Worm (Caenorhabditis elegans) whole organism, L4 larva: ENCODE data around the gene K01A6.4.
A peak's percentile ranks its signal among the peaks of the same experiment; 100 is the strongest.

Experiments
- F26F4.8 ChIP-seq: fragments of 200-800 bp; sonication (Bioruptor generic); conservative IDR thresholded peaks from 2 replicates; pipeline ENCODE4 v1.3.6; 2022; ENCODE audit warnings: missing genetic modification characterization, missing compliant biosample characterization
- F37D6.2 ChIP-seq: sonication (generic microtip); optimal IDR thresholded peaks from 2 replicates; lab custom pipeline; 2016; ENCODE audit warnings: mild to moderate bottlenecking, missing genetic modification characterization, missing compliant biosample characterization
- R02D3.7 ChIP-seq: fragments of 150-350 bp; sonication (generic microtip); optimal IDR thresholded peaks from 3 replicates; lab custom pipeline; 2014; ENCODE audit warnings: missing biosample characterization, missing genetic modification characterization
- T26A8.4 ChIP-seq: fragments of 200-800 bp; sonication (Bioruptor generic); IDR thresholded peaks from 2 replicates; pipeline ENCODE4 v1.3.6; 2022; ENCODE audit warnings: missing genetic modification characterization, missing compliant biosample characterization
- Y105C5A.15 ChIP-seq: fragments of 200-800 bp; sonication (Bioruptor generic); IDR thresholded peaks from 2 replicates; pipeline ENCODE4 v1.3.6; 2022; ENCODE audit warnings: missing genetic modification characterization, missing compliant biosample characterization
- ZK337.2 ChIP-seq: fragments of 200-800 bp; sonication (Bioruptor generic); IDR thresholded peaks from 2 replicates; pipeline ENCODE4 v1.3.6; 2022; ENCODE audit warnings: missing genetic modification reagents, missing genetic modification characterization, missing compliant biosample characterization
- aha-1 ChIP-seq: fragments of 150-350 bp; peaks from one replicate; lab custom pipeline; 2014; ENCODE audit warnings: missing biosample characterization, missing genetic modification characterization
- aly-2 ChIP-seq: sonication (generic microtip); optimal IDR thresholded peaks from 2 replicates; lab custom pipeline; 2018; ENCODE audit warnings: missing biosample characterization, missing genetic modification characterization
- attf-4 ChIP-seq: sonication (generic microtip); optimal IDR thresholded peaks from 3 replicates; lab custom pipeline; 2017; ENCODE audit warnings: missing biosample characterization, missing genetic modification characterization
- ceh-20 ChIP-seq: fragments of 200-800 bp; sonication (Bioruptor generic); IDR thresholded peaks from 2 replicates; pipeline ENCODE4 v1.3.6; 2022; ENCODE audit warnings: missing genetic modification reagents, missing genetic modification characterization, missing compliant biosample characterization
- ceh-28 ChIP-seq: fragments of 150-350 bp; optimal IDR thresholded peaks from 2 replicates; lab custom pipeline; 2014; ENCODE audit warnings: missing biosample characterization, missing genetic modification reagents, missing genetic modification characterization
- ceh-32 ChIP-seq: sonication (generic microtip); optimal IDR thresholded peaks from 2 replicates; lab custom pipeline; 2016; ENCODE audit warnings: mild to moderate bottlenecking, missing genetic modification characterization, missing compliant biosample characterization; ENCODE audit not compliant: poor library complexity
- ceh-62 ChIP-seq: sonication (generic microtip); optimal IDR thresholded peaks from 2 replicates; lab custom pipeline; 2017; ENCODE audit warnings: missing biosample characterization, missing genetic modification characterization
- ces-1 ChIP-seq: fragments of 150-350 bp; sonication (generic microtip); optimal IDR thresholded peaks from 4 replicates; lab custom pipeline; 2014; ENCODE audit warnings: missing biosample characterization, missing genetic modification reagents, missing genetic modification characterization
- daf-16 ChIP-seq, 3 experiments: sonication (generic microtip); optimal IDR thresholded peaks; 2 replicates each; lab custom pipeline; 2016 to 2017; ENCODE audit warnings: missing genetic modification characterization in 3 of 3, missing genetic modification reagents in 3 of 3, mild to moderate bottlenecking in 2 of 3, missing compliant biosample characterization in 2 of 3, missing biosample characterization in 1 of 3, moderate library complexity in 1 of 3
- daf-19 ChIP-seq: fragments of 200-800 bp; sonication (Bioruptor generic); conservative IDR thresholded peaks from 2 replicates; pipeline ENCODE4 v1.3.6; 2022; ENCODE audit warnings: missing genetic modification characterization, missing compliant biosample characterization
- daf-8 ChIP-seq: fragments of 200-800 bp; sonication (Bioruptor generic); IDR thresholded peaks from 2 replicates; pipeline ENCODE4 v1.3.6; 2022; ENCODE audit warnings: missing genetic modification characterization, missing compliant biosample characterization
- dmd-6 ChIP-seq: fragments of 200-800 bp; sonication (Bioruptor generic); IDR thresholded peaks from 2 replicates; pipeline ENCODE4 v1.3.6; 2022; ENCODE audit warnings: missing genetic modification reagents, missing genetic modification characterization, missing compliant biosample characterization
- dmd-8 ChIP-seq: fragments of 200-800 bp; sonication (Bioruptor generic); IDR thresholded peaks from 2 replicates; pipeline ENCODE4 v1.3.6; 2022; ENCODE audit warnings: missing genetic modification characterization, missing compliant biosample characterization
- dmd-9 ChIP-seq: fragments of 200-800 bp; sonication (Bioruptor generic); IDR thresholded peaks from 2 replicates; pipeline ENCODE4 v1.3.6; 2022; ENCODE audit warnings: missing genetic modification reagents, missing genetic modification characterization, missing compliant biosample characterization
- dve-1 ChIP-seq: sonication (generic microtip); optimal IDR thresholded peaks from 2 replicates; lab custom pipeline; 2017; ENCODE audit warnings: antibody characterized with exemption, mild to moderate bottlenecking, missing genetic modification characterization, missing compliant biosample characterization; ENCODE audit not compliant: insufficient read depth
- egl-43 ChIP-seq: fragments of 200-800 bp; sonication (Bioruptor generic); IDR thresholded peaks from 2 replicates; pipeline ENCODE4 v1.3.6; 2022; ENCODE audit warnings: missing genetic modification reagents, missing genetic modification characterization, missing compliant biosample characterization
- hif-1 ChIP-seq, 2 experiments: sonication (generic microtip); optimal IDR thresholded peaks; 2 replicates each; lab custom pipeline; 2016 to 2017; ENCODE audit warnings: missing compliant biosample characterization in 2 of 2, missing genetic modification characterization in 2 of 2, missing genetic modification reagents in 2 of 2, missing genotype in 2 of 2, mild to moderate bottlenecking in 1 of 2
- hlh-11 ChIP-seq: fragments of 200-800 bp; sonication (Bioruptor generic); optimal IDR thresholded peaks from 2 replicates; lab custom pipeline; 2018; ENCODE audit warnings: mild to moderate bottlenecking, missing genetic modification characterization, missing compliant biosample characterization
- hmg-1.1 ChIP-seq: fragments of 200-800 bp; sonication (Bioruptor generic); IDR thresholded peaks from 2 replicates; pipeline ENCODE4 v1.3.6; 2022; ENCODE audit warnings: missing genetic modification reagents, missing genetic modification characterization, missing compliant biosample characterization
- jun-1 ChIP-seq: fragments of 150-350 bp; optimal IDR thresholded peaks from 2 replicates; lab custom pipeline; 2014; ENCODE audit warnings: missing biosample characterization, missing genetic modification reagents, missing genetic modification characterization
- lin-39 ChIP-seq: fragments of 150-350 bp; optimal IDR thresholded peaks from 2 replicates; lab custom pipeline; 2014; ENCODE audit warnings: missing biosample characterization, missing genetic modification reagents, missing genetic modification characterization
- madf-5 ChIP-seq, 2 experiments: fragments of 200-800 bp; sonication (Bioruptor generic); IDR thresholded peaks; 2 replicates each; pipeline ENCODE4 v1.3.6; 2022; ENCODE audit warnings: missing compliant biosample characterization in 2 of 2, missing genetic modification characterization in 2 of 2
- mes-2 ChIP-seq: sonication (generic microtip); optimal IDR thresholded peaks from 2 replicates; lab custom pipeline; 2016; ENCODE audit warnings: missing genotype, mild to moderate bottlenecking, missing genetic modification characterization, missing compliant biosample characterization; ENCODE audit not compliant: poor library complexity, severe bottlenecking
- nhr-10 ChIP-seq: fragments of 150-350 bp; optimal IDR thresholded peaks from 2 replicates; lab custom pipeline; 2014; ENCODE audit warnings: missing biosample characterization, missing genetic modification characterization
- nhr-102 ChIP-seq: sonication (generic microtip); optimal IDR thresholded peaks from 2 replicates; lab custom pipeline; 2016; ENCODE audit warnings: mild to moderate bottlenecking, missing genetic modification characterization, moderate library complexity, missing compliant biosample characterization
- nhr-28 ChIP-seq: fragments of 150-350 bp; optimal IDR thresholded peaks from 2 replicates; lab custom pipeline; 2014; ENCODE audit warnings: missing biosample characterization, missing genetic modification characterization
- nhr-41 ChIP-seq: fragments of 200-800 bp; sonication (Bioruptor generic); IDR thresholded peaks from 2 replicates; pipeline ENCODE4 v1.3.6; 2022; ENCODE audit warnings: missing genetic modification reagents, missing genetic modification characterization, missing compliant biosample characterization
- nhr-48 ChIP-seq: sonication (generic microtip); optimal IDR thresholded peaks from 2 replicates; lab custom pipeline; 2016; ENCODE audit warnings: mild to moderate bottlenecking, missing genetic modification characterization, missing compliant biosample characterization
- nhr-77 ChIP-seq: fragments of 150-350 bp; optimal IDR thresholded peaks from 2 replicates; lab custom pipeline; 2014; ENCODE audit warnings: missing biosample characterization, missing genetic modification characterization
- php-3 ChIP-seq: fragments of 200-800 bp; sonication (Bioruptor generic); IDR thresholded peaks from 2 replicates; pipeline ENCODE4 v1.3.6; 2022; ENCODE audit warnings: missing genetic modification reagents, missing genetic modification characterization, missing compliant biosample characterization
- pqm-1 ChIP-seq: sonication (generic microtip); optimal IDR thresholded peaks from 2 replicates; lab custom pipeline; 2017; ENCODE audit warnings: missing biosample characterization, missing genetic modification characterization
- skn-1 ChIP-seq: fragments of 150-350 bp; optimal IDR thresholded peaks from 2 replicates; lab custom pipeline; 2014; ENCODE audit warnings: missing biosample characterization, missing genetic modification characterization
- snpc-1.2 ChIP-seq: fragments of 200-800 bp; sonication (Bioruptor generic); IDR thresholded peaks from 2 replicates; pipeline ENCODE4 v1.3.6; 2022; ENCODE audit warnings: missing genetic modification reagents, missing genetic modification characterization, missing compliant biosample characterization
- spr-3 ChIP-seq: fragments of 200-800 bp; sonication (Bioruptor generic); optimal IDR thresholded peaks from 2 replicates; lab custom pipeline; 2018; ENCODE audit warnings: mild to moderate bottlenecking, missing genetic modification characterization, missing compliant biosample characterization
- tag-97 ChIP-seq: fragments of 200-800 bp; sonication (Bioruptor generic); IDR thresholded peaks from 2 replicates; pipeline ENCODE4 v1.3.6; 2022; ENCODE audit warnings: missing genetic modification characterization, missing compliant biosample characterization
- tra-1 ChIP-seq: fragments of 200-800 bp; sonication (Bioruptor generic); IDR thresholded peaks from 2 replicates; pipeline ENCODE4 v1.3.6; 2022; ENCODE audit warnings: missing genetic modification reagents, missing genetic modification characterization, missing compliant biosample characterization
- unc-39 ChIP-seq: sonication (generic microtip); optimal IDR thresholded peaks from 2 replicates; lab custom pipeline; 2017; ENCODE audit warnings: missing biosample characterization, missing genetic modification characterization
- unc-62 ChIP-seq, 3 experiments: fragments of 150-350 bp in 1 of 3; sonication (generic microtip); optimal IDR thresholded peaks in 2 of 3; peaks in 1 of 3; 1 replicate in 1 of 3; 2 replicates in 2 of 3; lab custom pipeline; 2014 to 2017; ENCODE audit warnings: missing biosample characterization in 3 of 3, missing genetic modification characterization in 3 of 3, missing genetic modification reagents in 3 of 3, missing genotype in 1 of 3
- zag-1 ChIP-seq: fragments of 150-350 bp; optimal IDR thresholded peaks from 2 replicates; lab custom pipeline; 2014; ENCODE audit warnings: missing biosample characterization, missing genetic modification characterization
- zfp-2 ChIP-seq: sonication (generic microtip); optimal IDR thresholded peaks from 2 replicates; lab custom pipeline; 2016; ENCODE audit warnings: mild to moderate bottlenecking, missing genetic modification characterization, missing compliant biosample characterization
- ztf-11 ChIP-seq: fragments of 150-350 bp; optimal IDR thresholded peaks from 2 replicates; lab custom pipeline; 2014; ENCODE audit warnings: missing biosample characterization, missing genetic modification characterization
- ztf-7 ChIP-seq: fragments of 150-350 bp; optimal IDR thresholded peaks from 2 replicates; lab custom pipeline; 2014; ENCODE audit warnings: missing biosample characterization, missing genetic modification characterization

The K01A6.4 gene

ce11 chrIV:11771064-11771463, 31.0 kb upstream of the K01A6.4 start:
- TF ChIP-seq ceh-62 = no peak
- TF ChIP-seq aha-1 (tag; lab: Kevin White, UChicago) = peak; percentile 91
- TF ChIP-seq pqm-1 = peak; percentile 77
- no peak for TF ChIP-seq ZK337.2 (GFP tag; lab: Robert Waterston, UW)
- TF ChIP-seq nhr-102 (tag; lab: Kevin White, UChicago) = no peak
- no peak for TF ChIP-seq daf-16 (GFP tag; optimal IDR thresholded peaks at IDR 0.05; lab: Kevin White, UChicago)
- peak; percentile 55 for TF ChIP-seq daf-16 (tag; optimal IDR thresholded peaks at IDR 0.05; lab: Kevin White, UChicago)
- peak; percentile 15 for TF ChIP-seq dve-1 (tag; lab: Kevin White, UChicago)
- peak in 1 of 2 experiments; percentile 15 for TF ChIP-seq unc-62 (GFP tag; optimal IDR thresholded peaks at IDR 0.05 in 1 of 2; lab: Kevin White, UChicago)
- TF ChIP-seq unc-62 (tag; optimal IDR thresholded peaks at IDR 0.05; lab: Kevin White, UChicago) = no peak
- TF ChIP-seq ceh-28 (tag; lab: Kevin White, UChicago) = no peak
- no peak for TF ChIP-seq snpc-1.2 (GFP tag; lab: Robert Waterston, UW)
- TF ChIP-seq hlh-11 (tag; lab: Kevin White, UChicago) = peak; percentile 23
- no peak for TF ChIP-seq nhr-10 (tag; lab: Kevin White, UChicago)
- peak; percentile 73 for TF ChIP-seq nhr-28 (tag; lab: Kevin White, UChicago)
- TF ChIP-seq dmd-6 = peak; percentile 70

- TF ChIP-seq egl-43 (GFP tag; lab: Robert Waterston, UW) (no peak), unc-39 (no peak), nhr-77 (tag; lab: Kevin White, UChicago) (no peak), daf-19 (no peak), attf-4 (tag; lab: Kevin White, UChicago) (no peak), jun-1 (tag; lab: Kevin White, UChicago) (no peak), zfp-2 (tag; lab: Kevin White, UChicago) (no peak), T26A8.4 (GFP tag; lab: Robert Waterston, UW) (no peak), ceh-20 (GFP tag; lab: Robert Waterston, UW) (no peak), dmd-6 (peak; percentile 79), dve-1 (tag; lab: Kevin White, UChicago) (peak; percentile 43), ceh-32 (tag; lab: Kevin White, UChicago) (no peak), ceh-28 (tag; lab: Kevin White, UChicago) (no peak), hif-1 (tag; optimal IDR thresholded peaks at IDR 0.05; lab: Kevin White, UChicago) (no peak), madf-5 (GFP tag; IDR thresholded peaks at IDR 0.05; lab: Robert Waterston, UW) (no peak), nhr-28 (tag; lab: Kevin White, UChicago) (peak; percentile 27), hlh-11 (tag; lab: Kevin White, UChicago) (peak; percentile 7), nhr-48 (tag; lab: Kevin White, UChicago) (no peak), ces-1 (no peak), tra-1 (no peak), dmd-9 (GFP tag; lab: Robert Waterston, UW) (no peak), daf-16 (GFP tag; optimal IDR thresholded peaks at IDR 0.05; lab: Kevin White, UChicago) (no peak), daf-16 (tag; optimal IDR thresholded peaks at IDR 0.05; lab: Kevin White, UChicago) (peak; percentile 36), tag-97 (GFP tag; lab: Robert Waterston, UW) (no peak), Y105C5A.15 (GFP tag; lab: Robert Waterston, UW) (no peak), nhr-41 (GFP tag; lab: Robert Waterston, UW) (no peak), mes-2 (tag; lab: Kevin White, UChicago) (no peak)
Measured at ce11 chrIV:11769769-11770168, 29.7 kb upstream of the K01A6.4 start.

- no peak for TF ChIP-seq egl-43 (GFP tag; lab: Robert Waterston, UW)
- TF ChIP-seq dmd-6 = peak; percentile 14; the same call in 1 of the 2 replicates
- TF ChIP-seq ceh-32 (tag; lab: Kevin White, UChicago) = no peak
- no peak for TF ChIP-seq skn-1
- TF ChIP-seq ztf-11 = no peak
- no peak for TF ChIP-seq daf-8 (GFP tag; lab: Robert Waterston, UW)
- no peak for TF ChIP-seq aly-2 (tag; lab: Kevin White, UChicago)
- no peak for TF ChIP-seq zag-1
- TF ChIP-seq hmg-1.1 = peak; percentile 50
- TF ChIP-seq nhr-28 (tag; lab: Kevin White, UChicago) = no peak
- TF ChIP-seq jun-1 (tag; lab: Kevin White, UChicago) = no peak
- TF ChIP-seq F26F4.8 (GFP tag; lab: Robert Waterston, UW) = no peak
- TF ChIP-seq dmd-8 = no peak
- TF ChIP-seq ztf-7 = no peak
- TF ChIP-seq php-3 (GFP tag; lab: Robert Waterston, UW) = no peak
- peak; percentile 48 for TF ChIP-seq F37D6.2 (tag; lab: Kevin White, UChicago)
- no peak for TF ChIP-seq spr-3 (GFP tag; lab: Kevin White, UChicago)
- TF ChIP-seq R02D3.7 (tag; lab: Kevin White, UChicago) = no peak
- TF ChIP-seq lin-39 = no peak
Measured at ce11 chrIV:11765507-11765906, 25.4 kb upstream of the K01A6.4 start.
